Fruit fly (Drosophila melanogaster): ENCODE data around the gene CG31337.

CG31337 gene

dm6 chr3R:13524672-13525071 lies 20.5 kb downstream of the CG31337 start (continued):
- no peak for TF ChIP-seq fd85E (GFP tag; optimal IDR thresholded peaks at IDR 0.05)
- peak; percentile 80 for TF ChIP-seq Eip78C (GFP tag)
- peak; percentile 61 for TF ChIP-seq svp (GFP tag)
- peak; percentile 38 for TF ChIP-seq CG8632 (GFP tag; optimal IDR thresholded peaks at IDR 0.05)
- TF ChIP-seq Ets96B (tag; optimal IDR thresholded peaks at IDR 0.05), result peak; percentile 19
- TF ChIP-seq net (GFP tag; optimal IDR thresholded peaks at IDR 0.05), result peak; percentile 48
- peak; percentile 28 for TF ChIP-seq vri (GFP tag; optimal IDR thresholded peaks at IDR 0.05)
- TF ChIP-seq CG10669 (GFP tag; optimal IDR thresholded peaks at IDR 0.05), result no peak

- no peak for TF ChIP-seq Sox15 (GFP tag; optimal IDR thresholded peaks at IDR 0.05)
- no peak for TF ChIP-seq CG9139 (GFP tag; optimal IDR thresholded peaks at IDR 0.05)
- no peak for TF ChIP-seq pdm3 (GFP tag; optimal IDR thresholded peaks at IDR 0.05)
- TF ChIP-seq cyc (GFP tag; optimal IDR thresholded peaks at IDR 0.05), result no peak
- no peak for TF ChIP-seq Blimp-1 (GFP tag; optimal IDR thresholded peaks at IDR 0.05)
- no peak for TF ChIP-seq CG6854 (GFP tag; optimal IDR thresholded peaks at IDR 0.05)
- TF ChIP-seq fd59A (GFP tag; optimal IDR thresholded peaks at IDR 0.05), result no peak
Measured at dm6 chr3R:13523435-13523834, 21.8 kb downstream of the CG31337 start, which contains the start of gene CG12538. TSS of gene CG12538 (minus strand) at chr3R:13523535.

- TF ChIP-seq vri (GFP tag; optimal IDR thresholded peaks at IDR 0.05), result no peak
- TF ChIP-seq Hr38 (GFP tag; optimal IDR thresholded peaks at IDR 0.05), result no peak
- TF ChIP-seq CG1621 (tag; optimal IDR thresholded peaks at IDR 0.05), result no peak
- TF ChIP-seq Gug (GFP tag; IDR thresholded peaks at IDR 0.05), result no peak
- TF ChIP-seq svp (GFP tag), result no peak
- TF ChIP-seq CG6854 (GFP tag; optimal IDR thresholded peaks at IDR 0.05), result no peak
- no peak for TF ChIP-seq CG10631 (GFP tag; optimal IDR thresholded peaks at IDR 0.05)
- no peak for TF ChIP-seq ss (GFP tag; optimal IDR thresholded peaks at IDR 0.05)
- no peak for TF ChIP-seq CG15336 (GFP tag; IDR thresholded peaks at IDR 0.05)
- TF ChIP-seq CG9139 (GFP tag; optimal IDR thresholded peaks at IDR 0.05), result no peak
- TF ChIP-seq fkh (GFP tag; optimal IDR thresholded peaks at IDR 0.05), result no peak
- no peak for TF ChIP-seq cyc (GFP tag; optimal IDR thresholded peaks at IDR 0.05)
- no peak for TF ChIP-seq fd59A (GFP tag; optimal IDR thresholded peaks at IDR 0.05)
- TF ChIP-seq Sox102F (GFP tag; optimal IDR thresholded peaks at IDR 0.05), result no peak
- no peak for TF ChIP-seq Blimp-1 (GFP tag; optimal IDR thresholded peaks at IDR 0.05)
- no peak for TF ChIP-seq CG8119 (GFP tag; IDR thresholded peaks at IDR 0.05)
- no peak for TF ChIP-seq Hr39 (GFP tag; optimal IDR thresholded peaks at IDR 0.05)
- no peak for TF ChIP-seq Hr4 (GFP tag; optimal IDR thresholded peaks at IDR 0.05)
Measured at dm6 chr3R:13509816-13510215, 35.4 kb downstream of the CG31337 start.

Measured in whole organism, prepupa.